Fruit fly (Drosophila melanogaster) whole organism, adult: ENCODE measurements around the gene GstD9.

ENCODE experiments used
- CG1620 ChIP-seq: fragments of 200-800 bp; sonication (Bioruptor generic); optimal IDR thresholded peaks from 2 replicates; lab custom pipeline; 2016; ENCODE audit warnings: missing biosample characterization, missing genetic modification characterization
- CG5204 ChIP-seq: fragments of 200-800 bp; sonication (Bioruptor generic); optimal IDR thresholded peaks from 2 replicates; lab custom pipeline; 2016; ENCODE audit warnings: missing biosample characterization, missing genetic modification characterization
- Clk ChIP-seq: fragments of 200-800 bp; sonication (Bioruptor generic); optimal IDR thresholded peaks from 2 replicates; lab custom pipeline; 2017; ENCODE audit warnings: missing biosample characterization, missing genetic modification characterization
- bab1 ChIP-seq: fragments of 200-800 bp; sonication (Bioruptor generic); optimal IDR thresholded peaks from 3 replicates; lab custom pipeline; 2019; ENCODE audit warnings: missing biosample characterization, mild to moderate bottlenecking, missing genetic modification characterization, moderate library complexity
- cic ChIP-seq: fragments of 200-800 bp; sonication (Bioruptor generic); optimal IDR thresholded peaks from 2 replicates; lab custom pipeline; 2017; ENCODE audit warnings: missing biosample characterization, mild to moderate bottlenecking, missing genetic modification characterization, moderate library complexity
- toe ChIP-seq: fragments of 200-800 bp; sonication (Bioruptor generic); optimal IDR thresholded peaks from 2 replicates; lab custom pipeline; 2016; ENCODE audit warnings: missing biosample characterization, missing genetic modification characterization

DNA sequence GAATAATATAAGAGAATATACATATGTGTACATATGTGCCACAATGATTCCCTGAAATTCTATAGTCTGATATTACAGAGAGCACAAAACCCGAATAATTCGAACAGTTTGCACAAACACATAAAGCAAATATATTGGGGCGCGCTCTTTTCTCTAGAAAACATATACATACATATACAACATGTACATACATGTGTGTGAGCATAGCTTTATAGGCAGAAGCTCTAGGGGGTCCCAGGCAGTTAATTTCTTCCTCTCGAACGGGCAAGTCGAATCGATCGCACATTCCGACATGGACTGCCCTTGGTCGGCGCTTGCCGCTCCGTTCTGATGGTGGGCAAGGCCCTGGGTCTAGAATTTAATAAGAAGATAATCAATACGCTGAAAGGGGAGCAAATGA, 5.4 kb upstream of the GstD9 start, which contains the start of gene GstD3:
- no peak for TF ChIP-seq Clk
- no peak for TF ChIP-seq toe (GFP tag; lab: Kevin White, UChicago)
- TF ChIP-seq CG5204 (GFP tag; lab: Kevin White, UChicago), result no peak
- no peak for TF ChIP-seq CG1620
- no peak for TF ChIP-seq bab1 (GFP tag; lab: Kevin White, UChicago)
- no peak for TF ChIP-seq cic (GFP tag; lab: Kevin White, UChicago)
